Fruit fly (Drosophila melanogaster) whole organism: ENCODE measurements around the gene saturn.

Source experiments
- CG8478 ChIP-seq: fragments of >200 bp; optimal IDR thresholded peaks from 2 replicates; lab custom pipeline; 2018; ENCODE audit warnings: inconsistent platforms
- Dll ChIP-seq: fragments of >200 bp; optimal IDR thresholded peaks from 2 replicates; lab custom pipeline; 2017
- EcR ChIP-seq, 2 experiments: fragments of >200 bp; optimal IDR thresholded peaks; 2 replicates each; lab custom pipeline; 2017; ENCODE audit warnings: missing biosample characterization in 2 of 2, missing genetic modification characterization in 2 of 2, missing genetic modification reagents in 2 of 2
- pan ChIP-seq: fragments of >200 bp; optimal IDR thresholded peaks from 2 replicates; lab custom pipeline; 2017
- psq ChIP-seq: fragments of >200 bp; optimal IDR thresholded peaks from 2 replicates; lab custom pipeline; 2017
- usp ChIP-seq: fragments of >200 bp; optimal IDR thresholded peaks from 2 replicates; lab custom pipeline; 2017; ENCODE audit warnings: missing biosample characterization, missing genetic modification characterization, mixed read lengths

Gene saturn

dm6 chr3L:14204659-14205568, 1.8 kb downstream of the saturn start:
- no peak for TF ChIP-seq usp (GFP tag; lab: Kevin White, UChicago)
- no peak for TF ChIP-seq Dll (lab: Kevin White, UChicago)
- TF ChIP-seq EcR (GFP tag; optimal IDR thresholded peaks at IDR 0.05; lab: Kevin White, UChicago), result no peak
- TF ChIP-seq CG8478, result no peak
- no peak for TF ChIP-seq psq (lab: Kevin White, UChicago)
- TF ChIP-seq pan (lab: Kevin White, UChicago), result no peak

DNA sequence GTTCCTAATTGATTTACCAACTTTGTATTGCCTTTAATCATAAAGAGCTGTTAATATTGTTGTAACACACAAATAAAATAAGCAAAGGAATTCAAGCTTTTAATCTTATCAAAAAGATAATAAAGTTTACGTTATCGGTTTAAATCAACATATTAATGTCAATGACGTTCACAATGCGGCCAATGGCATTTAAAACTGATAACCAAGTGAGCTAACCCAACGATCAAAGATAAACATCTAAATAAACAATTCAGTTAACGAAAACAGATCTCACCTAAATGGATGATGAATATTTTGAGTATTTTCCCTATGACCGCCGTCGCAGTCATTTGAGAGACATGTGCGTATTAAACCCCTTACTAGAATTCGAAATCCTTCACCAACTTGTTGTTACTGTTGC, 4.2 kb downstream of the saturn start:
- TF ChIP-seq Dll (lab: Kevin White, UChicago), result no peak
- no peak for TF ChIP-seq CG8478
- TF ChIP-seq psq (lab: Kevin White, UChicago), result no peak

DNA sequence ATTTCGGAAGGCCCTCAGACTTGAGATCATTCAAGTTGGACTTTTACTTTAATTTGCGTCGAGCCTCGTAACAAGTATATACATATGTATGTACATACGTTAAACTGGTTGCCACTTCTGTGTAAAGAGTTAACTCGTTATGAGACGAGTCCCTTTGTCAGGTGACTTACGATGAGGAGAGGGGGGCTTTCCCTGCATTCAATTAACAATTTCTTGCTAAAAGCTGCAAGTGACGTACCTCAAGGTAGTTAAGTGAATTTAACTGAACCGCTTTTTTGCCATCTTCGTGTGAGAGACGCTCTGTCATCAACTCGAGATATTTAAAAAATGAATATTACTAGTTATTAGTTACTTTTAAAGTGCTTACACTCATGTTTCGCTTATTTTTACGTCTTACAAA, 5.9 kb downstream of the saturn start:
- TF ChIP-seq pan (lab: Kevin White, UChicago) (no peak), psq (lab: Kevin White, UChicago) (no peak), CG8478 (no peak), usp (GFP tag; lab: Kevin White, UChicago) (no peak), Dll (lab: Kevin White, UChicago) (no peak), EcR (GFP tag; optimal IDR thresholded peaks at IDR 0.05; lab: Kevin White, UChicago) (no peak)

- TF ChIP-seq EcR (GFP tag; optimal IDR thresholded peaks at IDR 0.05; lab: Kevin White, UChicago) (no peak), psq (lab: Kevin White, UChicago) (no peak), usp (GFP tag; lab: Kevin White, UChicago) (no peak), CG8478 (no peak), Dll (lab: Kevin White, UChicago) (no peak), pan (lab: Kevin White, UChicago) (no peak)
Measured at dm6 chr3L:14211616-14212015, 8.5 kb downstream of the saturn start.

DNA sequence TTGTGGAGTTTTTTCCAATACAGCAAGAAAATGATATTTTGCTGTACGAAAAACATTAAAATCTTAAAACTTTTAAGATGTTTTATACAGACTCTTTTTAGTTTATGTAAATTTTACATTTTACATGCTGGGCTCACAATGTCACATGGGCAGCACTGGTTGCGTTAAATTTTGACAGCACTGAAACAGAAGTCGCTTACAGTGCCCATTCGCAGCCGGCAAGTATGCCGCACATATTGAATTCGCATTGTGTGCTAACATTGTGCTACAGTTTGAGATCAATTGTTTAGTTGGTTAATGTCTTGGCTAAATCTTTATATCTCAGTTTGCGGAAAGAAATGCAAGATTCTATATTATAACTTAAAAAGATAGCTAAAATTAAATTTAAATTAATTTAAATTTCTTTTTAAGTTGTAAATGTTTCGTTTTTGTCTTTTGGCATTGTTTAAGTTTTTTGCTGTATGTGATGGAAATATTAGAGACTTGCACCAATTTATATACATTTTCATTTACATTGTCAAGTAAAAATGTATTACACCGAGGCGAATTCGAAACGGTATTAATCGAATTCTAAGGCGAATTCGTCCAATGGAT, 9.3 kb downstream of the saturn start:
- TF ChIP-seq pan (lab: Kevin White, UChicago), result no peak
- no peak for TF ChIP-seq usp (GFP tag; lab: Kevin White, UChicago)
- TF ChIP-seq CG8478, result no peak
- no peak for TF ChIP-seq Dll (lab: Kevin White, UChicago)
- no peak for TF ChIP-seq EcR (GFP tag; optimal IDR thresholded peaks at IDR 0.05; lab: Kevin White, UChicago)
- TF ChIP-seq psq (lab: Kevin White, UChicago), result no peak

DNA sequence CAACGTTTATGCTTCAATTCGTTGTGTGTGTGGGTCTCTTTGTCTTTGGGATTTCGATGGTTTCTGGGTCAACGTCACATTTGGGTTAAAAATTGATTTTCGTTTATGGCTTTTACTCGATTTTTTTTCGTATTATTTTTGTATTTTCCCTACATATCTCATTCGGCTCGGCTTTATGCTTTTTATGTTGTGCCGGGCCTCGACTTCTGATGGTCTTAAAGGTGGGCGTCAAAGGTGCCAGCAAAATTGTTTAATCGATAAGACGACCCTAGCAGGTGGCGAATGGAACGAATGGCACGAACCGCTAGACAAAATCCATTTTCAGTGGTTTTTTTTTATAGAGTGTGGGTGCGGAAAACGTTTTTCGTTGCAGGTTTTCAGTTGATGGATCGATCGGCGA, 13.0 kb downstream of the saturn start:
- no peak for TF ChIP-seq psq (lab: Kevin White, UChicago)
- no peak for TF ChIP-seq pan (lab: Kevin White, UChicago)
- TF ChIP-seq EcR (GFP tag; optimal IDR thresholded peaks at IDR 0.05; lab: Kevin White, UChicago), result no peak
- TF ChIP-seq Dll (lab: Kevin White, UChicago), result no peak
- TF ChIP-seq usp (GFP tag; lab: Kevin White, UChicago), result no peak
- no peak for TF ChIP-seq CG8478

DNA sequence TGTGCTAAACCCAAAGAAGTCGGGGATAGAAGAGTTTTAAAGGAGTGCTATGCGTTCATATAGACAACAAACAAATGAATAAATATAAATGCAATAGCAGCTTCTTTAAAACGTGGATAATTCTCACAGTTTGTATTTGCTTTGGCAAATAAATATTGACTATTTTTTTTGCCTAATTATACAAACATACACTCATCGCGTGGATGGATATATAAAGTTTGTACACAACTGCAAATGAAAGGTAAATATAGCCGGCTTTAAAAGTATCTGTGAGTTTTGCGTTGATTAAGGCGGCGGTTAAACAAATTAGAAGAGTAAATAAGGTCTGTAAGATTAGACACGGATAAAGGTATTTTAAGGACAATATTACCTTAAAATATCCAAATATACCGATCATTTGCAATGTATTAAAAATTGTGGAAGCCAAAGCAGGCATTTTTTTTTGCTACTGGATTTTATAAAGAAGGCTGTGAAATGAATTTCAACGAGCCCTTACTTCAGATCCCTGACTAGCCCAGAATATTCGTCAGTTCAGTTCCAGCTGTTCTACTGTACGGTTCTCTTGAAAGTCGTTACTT, 14.6 kb downstream of the saturn start, which contains the start of gene CG7768:
Gene CG7768, plus strand, starts transcription at position 528 of the 578 bp plus-strand sequence.
- TF ChIP-seq EcR (GFP tag; optimal IDR thresholded peaks at IDR 0.05; lab: Kevin White, UChicago) (no peak), usp (GFP tag; lab: Kevin White, UChicago) (no peak), CG8478 (no peak), psq (lab: Kevin White, UChicago) (no peak), Dll (lab: Kevin White, UChicago) (no peak), pan (lab: Kevin White, UChicago) (no peak)

dm6 chr3L:14219422-14219853, 16.3 kb downstream of the saturn start:
- TF ChIP-seq CG8478 (no peak), EcR (GFP tag; optimal IDR thresholded peaks at IDR 0.05; lab: Kevin White, UChicago) (no peak), psq (lab: Kevin White, UChicago) (no peak), Dll (lab: Kevin White, UChicago) (no peak), pan (lab: Kevin White, UChicago) (no peak), usp (GFP tag; lab: Kevin White, UChicago) (no peak)

DNA sequence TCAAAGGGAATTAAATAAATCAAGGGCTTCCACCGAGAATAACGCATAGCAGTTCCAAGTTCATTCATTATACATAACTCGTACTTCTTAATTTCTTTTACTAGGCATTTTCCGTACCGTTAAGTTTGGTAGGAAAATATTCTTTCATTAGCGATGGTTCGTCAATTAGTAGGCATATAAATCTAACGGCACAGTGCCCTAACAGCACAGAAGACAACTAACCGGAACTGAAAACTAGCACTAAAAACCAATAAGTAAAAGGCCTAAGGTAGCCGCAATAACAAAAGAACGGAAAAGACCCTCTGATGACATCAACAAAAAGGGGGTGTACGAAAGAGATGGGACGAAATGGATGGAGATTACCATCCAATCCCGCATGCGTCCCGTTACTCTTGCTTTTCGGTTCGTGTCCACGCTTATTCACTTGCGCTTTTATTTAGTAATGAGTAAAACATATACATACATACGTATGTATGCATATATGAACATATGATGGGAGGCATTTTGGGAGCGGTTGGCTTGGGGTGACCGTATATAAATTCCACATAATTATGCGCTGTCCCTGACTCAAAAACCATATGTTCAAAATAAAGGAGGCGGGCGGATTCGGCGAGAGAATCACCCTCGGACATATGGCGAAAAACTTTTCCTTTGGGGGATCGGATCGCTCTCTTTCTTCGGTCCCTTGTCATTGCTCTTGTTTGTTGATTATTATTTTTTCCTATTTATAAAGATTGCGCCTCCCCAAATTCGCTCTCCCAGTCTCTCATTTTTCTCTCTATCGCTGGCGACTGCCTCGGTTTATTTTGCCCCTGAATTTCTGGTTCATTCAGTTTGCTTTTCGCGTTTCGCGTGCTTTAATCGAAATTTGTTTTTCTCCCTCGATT, 17.7 kb downstream of the saturn start:
- TF ChIP-seq EcR (GFP tag; optimal IDR thresholded peaks at IDR 0.05; lab: Kevin White, UChicago) (no peak), pan (lab: Kevin White, UChicago) (no peak), usp (GFP tag; lab: Kevin White, UChicago) (no peak), Dll (lab: Kevin White, UChicago) (no peak), CG8478 (no peak)

DNA sequence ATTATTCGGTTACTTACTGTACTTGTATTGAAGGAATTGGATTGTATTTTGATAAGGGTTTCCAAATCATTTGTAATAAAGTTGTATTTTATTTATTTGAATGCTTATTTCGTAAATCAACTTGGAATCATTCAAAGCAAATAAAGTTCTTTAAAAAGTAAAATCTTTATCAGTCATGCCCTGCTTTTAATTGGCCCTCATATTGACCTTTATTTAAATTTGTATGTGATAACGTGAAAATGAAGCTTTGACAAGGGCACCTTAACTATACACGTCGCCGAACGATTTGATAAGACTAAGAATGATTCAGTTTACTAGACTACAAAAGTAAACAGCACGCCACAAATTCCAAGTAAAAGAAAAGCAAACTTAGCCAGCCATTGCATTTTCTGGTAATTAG, 19.1 kb downstream of the saturn start:
- no peak for TF ChIP-seq usp (GFP tag; lab: Kevin White, UChicago)

dm6 chr3L:14223450-14223849, 20.3 kb downstream of the saturn start:
- TF ChIP-seq CG8478 (no peak), Dll (lab: Kevin White, UChicago) (no peak), usp (GFP tag; lab: Kevin White, UChicago) (no peak), EcR (GFP tag; optimal IDR thresholded peaks at IDR 0.05; lab: Kevin White, UChicago) (no peak), pan (lab: Kevin White, UChicago) (no peak), psq (lab: Kevin White, UChicago) (no peak)
